Fruit fly (Drosophila melanogaster): Measurements from ENCODE around the gene ArgRS.

ArgRS gene

dm6 chrX:15891606-15892345, 47.8 kb upstream of the ArgRS start, which contains the start of gene shi (continued):
- TF ChIP-seq CG6765 (GFP tag; optimal IDR thresholded peaks at IDR 0.05): no peak
- no peak for TF ChIP-seq CG4282 (GFP tag; optimal IDR thresholded peaks at IDR 0.05)
- peak; percentile 72 for TF ChIP-seq MESR4 (GFP tag; optimal IDR thresholded peaks at IDR 0.05)
- TF ChIP-seq Awh (GFP tag; IDR thresholded peaks at IDR 0.05): no peak
- no peak for TF ChIP-seq CG7271 (tag; optimal IDR thresholded peaks at IDR 0.05)
- TF ChIP-seq ham (GFP tag; IDR thresholded peaks at IDR 0.05): no peak
- no peak for TF ChIP-seq CG10654 (GFP tag; optimal IDR thresholded peaks at IDR 0.05)
- no peak for TF ChIP-seq Lpt (GFP tag; optimal IDR thresholded peaks at IDR 0.05)
- peak; percentile 26 for TF ChIP-seq dm (GFP tag; optimal IDR thresholded peaks at IDR 0.05)
- no peak for TF ChIP-seq stc (GFP tag; IDR thresholded peaks at IDR 0.05)
- no peak for TF ChIP-seq dati (GFP tag; IDR thresholded peaks at IDR 0.05)
- TF ChIP-seq ash1 (GFP tag; optimal IDR thresholded peaks at IDR 0.05): no peak
- TF ChIP-seq tx (GFP tag; optimal IDR thresholded peaks at IDR 0.05): no peak
- no peak for TF ChIP-seq gem (tag; optimal IDR thresholded peaks at IDR 0.05)
- no peak for TF ChIP-seq sima (GFP tag; optimal IDR thresholded peaks at IDR 0.05)
- no peak for TF ChIP-seq CG9876 (GFP tag; optimal IDR thresholded peaks at IDR 0.05)
- peak; percentile 3 for TF ChIP-seq bcd (GFP tag; optimal IDR thresholded peaks at IDR 0.05)
- TF ChIP-seq CG31388 (GFP tag; optimal IDR thresholded peaks at IDR 0.05): no peak
- TF ChIP-seq CG17568 (GFP tag; optimal IDR thresholded peaks at IDR 0.05): no peak
- TF ChIP-seq CG1647 (GFP tag; optimal IDR thresholded peaks at IDR 0.05): no peak
- no peak for TF ChIP-seq schlank (tag; optimal IDR thresholded peaks at IDR 0.05)
- no peak for TF ChIP-seq CG4707 (GFP tag; optimal IDR thresholded peaks at IDR 0.05)
- peak; percentile 35; the same call in 1 of the 2 replicates for TF ChIP-seq sob (GFP tag; IDR thresholded peaks at IDR 0.05)
- no peak for TF ChIP-seq CG12299 (tag; optimal IDR thresholded peaks at IDR 0.05)
- TF ChIP-seq Dip2 (GFP tag; IDR thresholded peaks at IDR 0.05): no peak
- no peak for TF ChIP-seq CG15073 (GFP tag; optimal IDR thresholded peaks at IDR 0.05)
- TF ChIP-seq peb (GFP tag; IDR thresholded peaks at IDR 0.05): no peak
- peak; percentile 98 for TF ChIP-seq CG42726 (GFP tag; IDR thresholded peaks at IDR 0.05; ENCODE audit: partially characterized antibody)
- no peak for TF ChIP-seq GATAe (GFP tag; conservative IDR thresholded peaks at IDR 0.05)
- TF ChIP-seq CG32772 (GFP tag; IDR thresholded peaks at IDR 0.05): no peak
- TF ChIP-seq Spps (tag; optimal IDR thresholded peaks at IDR 0.05): no peak
- TF ChIP-seq CG32532 (GFP tag; IDR thresholded peaks at IDR 0.05): peak; percentile 47; the same call in 1 of the 2 replicates
- TF ChIP-seq Optix (GFP tag; IDR thresholded peaks at IDR 0.05): no peak
- peak; percentile 53 for TF ChIP-seq Dp (GFP tag; optimal IDR thresholded peaks at IDR 0.05)
- peak; percentile 46 for TF ChIP-seq sug (tag; optimal IDR thresholded peaks at IDR 0.05)
- no peak for TF ChIP-seq Side (GFP tag; optimal IDR thresholded peaks at IDR 0.05)
- no peak for TF ChIP-seq her (GFP tag; optimal IDR thresholded peaks at IDR 0.05)
- no peak for TF ChIP-seq cg (GFP tag; optimal IDR thresholded peaks at IDR 0.05)
- TF ChIP-seq CG13775 (GFP tag; optimal IDR thresholded peaks at IDR 0.05): no peak
- no peak for TF ChIP-seq CG17385 (GFP tag; optimal IDR thresholded peaks at IDR 0.05)
- peak; percentile 65 for TF ChIP-seq trem (tag; optimal IDR thresholded peaks at IDR 0.05)
- no peak for TF ChIP-seq eve (GFP tag; optimal IDR thresholded peaks at IDR 0.05)
- no peak for TF ChIP-seq CG16815 (GFP tag; optimal IDR thresholded peaks at IDR 0.05)
- peak; percentile 63 for TF ChIP-seq B-H2 (GFP tag; optimal IDR thresholded peaks at IDR 0.05)
- TF ChIP-seq mirr (GFP tag; optimal IDR thresholded peaks at IDR 0.05): peak; percentile 59
- TF ChIP-seq CG30020 (tag; optimal IDR thresholded peaks at IDR 0.05): peak; percentile 84
- no peak for TF ChIP-seq Camta (GFP tag; optimal IDR thresholded peaks at IDR 0.05)
- TF ChIP-seq so (GFP tag; IDR thresholded peaks at IDR 0.05): no peak
- no peak for TF ChIP-seq Ada2b (GFP tag; IDR thresholded peaks at IDR 0.05)
- TF ChIP-seq H2.0 (GFP tag; IDR thresholded peaks at IDR 0.05): no peak
- TF ChIP-seq Tbp (GFP tag; optimal IDR thresholded peaks at IDR 0.05): no peak
- no peak for TF ChIP-seq Hr39 (optimal IDR thresholded peaks at IDR 0.05)
